Fruit fly (Drosophila melanogaster) whole organism, wandering third instar larva: ENCODE data around the gene Zip71B.

Experiments
- CG32264 ChIP-seq: fragments of 200-800 bp; sonication (Bioruptor generic); optimal IDR thresholded peaks from 2 replicates; lab custom pipeline; 2016; ENCODE audit warnings: missing biosample characterization, missing genetic modification characterization
- CG9705 ChIP-seq: fragments of 200-800 bp; sonication (Bioruptor generic); optimal IDR thresholded peaks from 2 replicates; lab custom pipeline; 2018; ENCODE audit warnings: missing biosample characterization, mild to moderate bottlenecking, missing genetic modification characterization
- CrebA ChIP-seq: fragments of 200-800 bp; sonication (Bioruptor generic); optimal IDR thresholded peaks from 2 replicates; lab custom pipeline; 2016; ENCODE audit warnings: missing biosample characterization, mild to moderate bottlenecking, missing genetic modification characterization, borderline replicate concordance
- Dfd ChIP-seq: fragments of >200 bp; optimal IDR thresholded peaks from 2 replicates; lab custom pipeline; 2017; ENCODE audit warnings: missing biosample characterization, missing genetic modification characterization
- Dif ChIP-seq: fragments of 200-275, 200-300 bp; sonication (Bioruptor generic); optimal IDR thresholded peaks from 2 replicates; lab custom pipeline; 2018; ENCODE audit warnings: missing biosample characterization, missing genetic modification characterization; ENCODE audit not compliant: partially characterized antibody
- GATAd ChIP-seq: sonication (Bioruptor generic); optimal IDR thresholded peaks from 2 replicates; lab custom pipeline; 2016; ENCODE audit warnings: missing biosample characterization, missing genetic modification characterization
- Hnf4 ChIP-seq: fragments of 200-800 bp; sonication (Bioruptor generic); optimal IDR thresholded peaks from 2 replicates; lab custom pipeline; 2016; ENCODE audit warnings: missing biosample characterization, mild to moderate bottlenecking, missing genetic modification characterization
- Hr78 ChIP-seq: fragments of >200 bp; optimal IDR thresholded peaks from 2 replicates; lab custom pipeline; 2017; ENCODE audit warnings: missing biosample characterization, missing genetic modification characterization
- Hr83 ChIP-seq: fragments of 200-300 bp; sonication (Bioruptor generic); optimal IDR thresholded peaks from 2 replicates; lab custom pipeline; 2016; ENCODE audit warnings: missing biosample characterization, mild to moderate bottlenecking, missing genetic modification characterization, moderate library complexity; ENCODE audit not compliant: poor library complexity, severe bottlenecking
- Jra ChIP-seq: sonication (Bioruptor generic); optimal IDR thresholded peaks from 2 replicates; lab custom pipeline; 2016; ENCODE audit warnings: missing biosample characterization, missing genetic modification characterization
- Mio ChIP-seq: sonication (Bioruptor generic); optimal IDR thresholded peaks from 2 replicates; lab custom pipeline; 2016; ENCODE audit warnings: missing biosample characterization, missing genetic modification characterization
- Myc ChIP-seq: fragments of >200 bp; optimal IDR thresholded peaks from 2 replicates; lab custom pipeline; 2017
- N ChIP-seq: fragments of >200 bp; optimal IDR thresholded peaks from 2 replicates; lab custom pipeline; 2018; ENCODE audit warnings: missing biosample characterization, missing external identifiers, missing genetic modification characterization
- Rel ChIP-seq, 2 experiments: fragments of 200-800 bp; sonication (Bioruptor generic) in 1 of 2; optimal IDR thresholded peaks; 2 replicates in 1 of 2; 3 replicates in 1 of 2; lab custom pipeline; 2016 to 2019; ENCODE audit warnings: mild to moderate bottlenecking in 2 of 2, missing biosample characterization in 2 of 2, missing genetic modification characterization in 2 of 2, moderate library complexity in 1 of 2
- Sp1 ChIP-seq: fragments of 200-800 bp; sonication (Bioruptor generic); optimal IDR thresholded peaks from 3 replicates; lab custom pipeline; 2019; ENCODE audit warnings: missing biosample characterization, mild to moderate bottlenecking, missing genetic modification characterization, moderate library complexity
- Vsx2 ChIP-seq: fragments of 200-300, 225-300 bp; sonication (Bioruptor generic); optimal IDR thresholded peaks from 2 replicates; lab custom pipeline; 2018; ENCODE audit warnings: missing biosample characterization, missing genetic modification characterization; ENCODE audit not compliant: partially characterized antibody
- dl ChIP-seq, 2 experiments: fragments of 175-275, 200-275 bp in 1 of 2; fragments of 200-275 bp in 1 of 2; sonication (Bioruptor generic); optimal IDR thresholded peaks; lab custom pipeline; 2018; ENCODE audit warnings: mild to moderate bottlenecking in 2 of 2, missing biosample characterization in 2 of 2, missing genetic modification characterization in 2 of 2, moderate library complexity in 2 of 2; ENCODE audit not compliant: partially characterized antibody in 2 of 2, insufficient read depth in 1 of 2
- dmrt93B ChIP-seq: fragments of 200-800 bp; sonication (Bioruptor generic); optimal IDR thresholded peaks from 2 replicates; lab custom pipeline; 2018; ENCODE audit warnings: missing biosample characterization, mild to moderate bottlenecking, missing genetic modification characterization
- dsf ChIP-seq: sonication (Bioruptor generic); optimal IDR thresholded peaks from 2 replicates; lab custom pipeline; 2016; ENCODE audit warnings: missing biosample characterization, missing genetic modification characterization, borderline replicate concordance
- ey ChIP-seq: fragments of 200-800 bp; sonication (Bioruptor generic); optimal IDR thresholded peaks from 2 replicates; lab custom pipeline; 2016; ENCODE audit warnings: missing biosample characterization, missing genetic modification characterization
- foxo ChIP-seq, 2 experiments: fragments of 200-800 bp; sonication (Bioruptor generic); optimal IDR thresholded peaks; 2 replicates in 1 of 2; 3 replicates in 1 of 2; lab custom pipeline; 2016 to 2017; ENCODE audit warnings: missing biosample characterization in 2 of 2, missing genetic modification characterization in 2 of 2
- fru ChIP-seq: fragments of 200-800 bp; sonication (Bioruptor generic); optimal IDR thresholded peaks from 3 replicates; lab custom pipeline; 2016; ENCODE audit warnings: missing biosample characterization, mild to moderate bottlenecking, missing genetic modification characterization
- h ChIP-seq: fragments of 200-800 bp; sonication (Bioruptor generic); optimal IDR thresholded peaks from 3 replicates; lab custom pipeline; 2016; ENCODE audit warnings: missing biosample characterization, mild to moderate bottlenecking, missing genetic modification characterization
- jim ChIP-seq: fragments of 175-275, 200-325 bp; sonication (Bioruptor generic); optimal IDR thresholded peaks from 2 replicates; lab custom pipeline; 2016; ENCODE audit warnings: missing biosample characterization, mild to moderate bottlenecking, missing genetic modification characterization
- lola ChIP-seq: fragments of >200 bp; optimal IDR thresholded peaks from 2 replicates; lab custom pipeline; 2017; ENCODE audit warnings: missing biosample characterization, missing genetic modification characterization
- pan ChIP-seq: fragments of >200 bp; optimal IDR thresholded peaks from 2 replicates; lab custom pipeline; 2017
- psq ChIP-seq: fragments of 200-800 bp; sonication (Bioruptor generic); optimal IDR thresholded peaks from 3 replicates; lab custom pipeline; 2017; ENCODE audit warnings: missing biosample characterization, mild to moderate bottlenecking, missing genetic modification characterization, moderate library complexity
- rgr ChIP-seq: fragments of 200-800 bp; sonication (Bioruptor generic); optimal IDR thresholded peaks from 3 replicates; lab custom pipeline; 2016; ENCODE audit warnings: missing biosample characterization, mild to moderate bottlenecking, missing genetic modification characterization
- sage ChIP-seq: fragments of 200-800 bp; sonication (Bioruptor generic); optimal IDR thresholded peaks from 2 replicates; lab custom pipeline; 2016; ENCODE audit warnings: missing biosample characterization, mild to moderate bottlenecking, missing genetic modification characterization
- sv ChIP-seq: fragments of 200-800 bp; sonication (Bioruptor generic); optimal IDR thresholded peaks from 3 replicates; lab custom pipeline; 2016; ENCODE audit warnings: missing biosample characterization, missing genetic modification characterization
- tai ChIP-seq: sonication (Bioruptor generic); optimal IDR thresholded peaks from 2 replicates; lab custom pipeline; 2016; ENCODE audit warnings: missing biosample characterization, missing genetic modification characterization
- usp ChIP-seq: fragments of >200 bp; optimal IDR thresholded peaks from 2 replicates; lab custom pipeline; 2017; ENCODE audit warnings: missing biosample characterization, missing genetic modification characterization
- woc ChIP-seq: sonication (Bioruptor generic); optimal IDR thresholded peaks from 2 replicates; lab custom pipeline; 2016; ENCODE audit warnings: missing biosample characterization, mild to moderate bottlenecking, missing genetic modification characterization

Gene Zip71B

dm6 chr3L:14984521-14985150, 7.5 kb upstream of the Zip71B start, which contains the start of gene mnd:
Gene mnd, plus strand, starts transcription at chr3L:14985100.
- TF ChIP-seq h (GFP tag; lab: Kevin White, UChicago) = peak; percentile 44
- no peak for TF ChIP-seq Jra (GFP tag; lab: Kevin White, UChicago)
- TF ChIP-seq pan (lab: Kevin White, UChicago) = no peak
- peak; percentile 13 for TF ChIP-seq ey (GFP tag; lab: Kevin White, UChicago)
- TF ChIP-seq dmrt93B = no peak
- TF ChIP-seq CG32264 = no peak
- TF ChIP-seq foxo (GFP tag; optimal IDR thresholded peaks at IDR 0.05; lab: Kevin White, UChicago) = peak in 1 of 2 experiments; percentile 24
- peak; percentile 2 for TF ChIP-seq fru (GFP tag; lab: Kevin White, UChicago)

dm6 chr3L:14986340-14986916, 5.7 kb upstream of the Zip71B start:
- TF ChIP-seq foxo (GFP tag; optimal IDR thresholded peaks at IDR 0.05; lab: Kevin White, UChicago) = no peak

dm6 chr3L:14986984-14987896, 4.8 kb upstream of the Zip71B start:
- TF ChIP-seq fru (GFP tag; lab: Kevin White, UChicago) (no peak), CrebA (GFP tag; lab: Kevin White, UChicago) (no peak), tai (GFP tag; lab: Kevin White, UChicago) (peak; percentile 22), jim (GFP tag; lab: Kevin White, UChicago) (peak; percentile 47), dmrt93B (no peak), Rel (GFP tag; optimal IDR thresholded peaks at IDR 0.05; lab: Kevin White, UChicago) (no peak), Rel (tag; optimal IDR thresholded peaks at IDR 0.05; lab: Kevin White, UChicago) (no peak), Hr78 (no peak), Dif (peak; percentile 99), Sp1 (GFP tag; lab: Kevin White, UChicago) (peak; percentile 2), Vsx2 (GFP tag; lab: Kevin White, UChicago) (peak; percentile 99), sage (GFP tag; lab: Kevin White, UChicago) (no peak), CG32264 (no peak), dl (GFP tag; optimal IDR thresholded peaks at IDR 0.05; lab: Kevin White, UChicago; ENCODE audit: insufficient read depth in 1 of 2, partially characterized antibody in 2 of 2) (peak; percentile 90 to 97), Hr83 (GFP tag; lab: Kevin White, UChicago) (no peak), usp (GFP tag; lab: Kevin White, UChicago) (no peak), psq (GFP tag; lab: Kevin White, UChicago) (peak; percentile 21), Mio (GFP tag; lab: Kevin White, UChicago) (no peak), lola (GFP tag; lab: Kevin White, UChicago) (no peak), Myc (lab: Kevin White, UChicago) (no peak), foxo (GFP tag; optimal IDR thresholded peaks at IDR 0.05; lab: Kevin White, UChicago) (no peak), woc (peak; percentile 24), CG9705 (GFP tag; lab: Kevin White, UChicago) (no peak)

dm6 chr3L:14988231-14988630, 3.9 kb upstream of the Zip71B start:
- TF ChIP-seq ey (GFP tag; lab: Kevin White, UChicago) = no peak
- no peak for TF ChIP-seq Dfd (GFP tag; lab: Kevin White, UChicago)
- TF ChIP-seq h (GFP tag; lab: Kevin White, UChicago) = no peak
- no peak for TF ChIP-seq GATAd (GFP tag; lab: Kevin White, UChicago)
- no peak for TF ChIP-seq tai (GFP tag; lab: Kevin White, UChicago)
- no peak for TF ChIP-seq Sp1 (GFP tag; lab: Kevin White, UChicago)
- TF ChIP-seq dl (GFP tag; optimal IDR thresholded peaks at IDR 0.05; lab: Kevin White, UChicago; ENCODE audit: insufficient read depth in 1 of 2, partially characterized antibody in 2 of 2) = no peak
- no peak for TF ChIP-seq psq (GFP tag; lab: Kevin White, UChicago)
- no peak for TF ChIP-seq pan (lab: Kevin White, UChicago)
- no peak for TF ChIP-seq foxo (GFP tag; optimal IDR thresholded peaks at IDR 0.05; lab: Kevin White, UChicago)
- no peak for TF ChIP-seq sv (GFP tag; lab: Kevin White, UChicago)
- no peak for TF ChIP-seq Hr83 (GFP tag; lab: Kevin White, UChicago)
- TF ChIP-seq usp (GFP tag; lab: Kevin White, UChicago) = no peak
- no peak for TF ChIP-seq N (GFP tag; lab: Kevin White, UChicago)
- no peak for TF ChIP-seq rgr (GFP tag; lab: Kevin White, UChicago)
- TF ChIP-seq dmrt93B = no peak
- no peak for TF ChIP-seq dsf (GFP tag; lab: Kevin White, UChicago)
- no peak for TF ChIP-seq sage (GFP tag; lab: Kevin White, UChicago)
- no peak for TF ChIP-seq Hnf4 (GFP tag; lab: Kevin White, UChicago)
